Worm (Caenorhabditis elegans) whole organism, midembryonic: ENCODE results near the gene F31B9.3.

ENCODE experiments used
- T22C8.4 ChIP-seq: fragments of 200-800 bp; sonication (Bioruptor generic); IDR thresholded peaks from 2 replicates; pipeline ENCODE4 v1.3.6; 2022; ENCODE audit warnings: missing genetic modification characterization, missing compliant biosample characterization
- cog-1 ChIP-seq: sonication (generic microtip); optimal IDR thresholded peaks from 2 replicates; lab custom pipeline; 2016; ENCODE audit warnings: missing genetic modification characterization, missing compliant biosample characterization
- flt-1 ChIP-seq: fragments of 200-800 bp; sonication (Bioruptor generic); IDR thresholded peaks from 2 replicates; pipeline ENCODE4 v1.3.6; 2022; ENCODE audit warnings: missing genetic modification characterization, missing compliant biosample characterization
- klf-2 ChIP-seq: fragments of 200-800 bp; sonication (Bioruptor generic); conservative IDR thresholded peaks from 2 replicates; pipeline ENCODE4 v1.3.6; 2022; ENCODE audit warnings: missing genetic modification reagents, missing genetic modification characterization, missing compliant biosample characterization
- med-1 ChIP-seq: sonication (generic microtip); optimal IDR thresholded peaks from 2 replicates; lab custom pipeline; 2017; ENCODE audit warnings: missing genetic modification characterization, mild to moderate bottlenecking, missing compliant biosample characterization, antibody characterized with exemption, missing genetic modification reagents; ENCODE audit not compliant: insufficient read depth
- ref-1 ChIP-seq: fragments of 200-800 bp; sonication (Bioruptor generic); conservative IDR thresholded peaks from 2 replicates; pipeline ENCODE4 v1.3.6; 2022; ENCODE audit warnings: missing genetic modification reagents, missing genetic modification characterization, missing compliant biosample characterization
- tab-1 ChIP-seq: fragments of 200-800 bp; sonication (Bioruptor generic); IDR thresholded peaks from 2 replicates; pipeline ENCODE4 v1.3.6; 2022; ENCODE audit warnings: missing genetic modification characterization, missing compliant biosample characterization
- ztf-23 ChIP-seq: fragments of 200-800 bp; sonication (Bioruptor generic); IDR thresholded peaks from 2 replicates; pipeline ENCODE4 v1.3.6; 2022; ENCODE audit warnings: missing genetic modification reagents, missing genetic modification characterization, missing compliant biosample characterization
- ztf-29 ChIP-seq: fragments of 200-800 bp; sonication (Bioruptor generic); IDR thresholded peaks from 2 replicates; pipeline ENCODE4 v1.3.6; 2022; ENCODE audit warnings: missing genetic modification reagents, missing genetic modification characterization, missing compliant biosample characterization

ce11 chrX:15878785-15879184 is 44.8 kb upstream of the F31B9.3 start, which contains the start of gene gmeb-2:
- TF ChIP-seq T22C8.4 (GFP tag; lab: Robert Waterston, UW) (no peak), flt-1 (no peak), ref-1 (GFP tag; lab: Robert Waterston, UW) (no peak), ztf-23 (GFP tag; lab: Robert Waterston, UW) (no peak), med-1 (GFP tag; lab: Kevin White, UChicago) (no peak), klf-2 (GFP tag; lab: Robert Waterston, UW) (no peak), cog-1 (tag; lab: Kevin White, UChicago) (no peak), ztf-29 (GFP tag; lab: Robert Waterston, UW) (no peak), tab-1 (GFP tag; lab: Robert Waterston, UW) (no peak)
